Fruit fly (Drosophila melanogaster) whole organism, embryonic: Measurements from ENCODE around the gene cher.

Experiments
- Atf-2 ChIP-seq: fragments of 200-800 bp; sonication (Bioruptor generic); optimal IDR thresholded peaks from 2 replicates; lab custom pipeline; 2016; ENCODE audit warnings: missing biosample characterization, missing genetic modification characterization
- CG10209 ChIP-seq: fragments of 200-800 bp; sonication (Bioruptor generic); optimal IDR thresholded peaks from 3 replicates; lab custom pipeline; 2017; ENCODE audit warnings: missing biosample characterization, mild to moderate bottlenecking, missing genetic modification characterization, missing genetic modification reagents
- CG13424 ChIP-seq: fragments of 200-800 bp; sonication (Bioruptor generic); optimal IDR thresholded peaks from 2 replicates; lab custom pipeline; 2019; ENCODE audit warnings: missing biosample characterization, mild to moderate bottlenecking, missing genetic modification characterization, moderate library complexity
- CG13894 ChIP-seq: fragments of 200-800 bp; sonication (Bioruptor generic); optimal IDR thresholded peaks from 3 replicates; lab custom pipeline; 2018; ENCODE audit warnings: missing biosample characterization, mild to moderate bottlenecking, missing genetic modification characterization, moderate library complexity
- CG14014 ChIP-seq: fragments of 200-800 bp; sonication (Bioruptor generic); IDR thresholded peaks from 2 replicates; pipeline ENCODE4 v1.3.6; 2022; ENCODE audit warnings: missing biosample characterization, missing genetic modification characterization
- CG1602 ChIP-seq: fragments of 200-800 bp; sonication (Bioruptor generic); optimal IDR thresholded peaks from 3 replicates; lab custom pipeline; 2016; ENCODE audit warnings: missing biosample characterization, missing genetic modification characterization
- CG17328 ChIP-seq: fragments of 200-800 bp; sonication (Bioruptor generic); IDR thresholded peaks from 2 replicates; pipeline ENCODE4 v1.3.6; 2022; ENCODE audit warnings: missing biosample characterization, missing genetic modification characterization
- CG1792 ChIP-seq: fragments of 200-800 bp; sonication (Bioruptor generic); optimal IDR thresholded peaks from 2 replicates; lab custom pipeline; 2016; ENCODE audit warnings: missing biosample characterization, missing genetic modification characterization
- CG18011 ChIP-seq: fragments of 200-800 bp; sonication (Bioruptor generic); optimal IDR thresholded peaks from 2 replicates; lab custom pipeline; 2017; ENCODE audit warnings: missing biosample characterization, missing genetic modification characterization, mild to moderate bottlenecking, moderate library complexity, missing genotype
- CG2202 ChIP-seq: fragments of 200-800 bp; sonication (Bioruptor generic); optimal IDR thresholded peaks from 2 replicates; lab custom pipeline; 2018; ENCODE audit warnings: missing biosample characterization, mild to moderate bottlenecking, missing genetic modification characterization
- CG30020 ChIP-seq: fragments of 200-800 bp; optimal IDR thresholded peaks from 2 replicates; lab custom pipeline; 2019; ENCODE audit warnings: missing biosample characterization, mild to moderate bottlenecking, missing genetic modification characterization, moderate library complexity
- CG30403 ChIP-seq: fragments of 200-800 bp; sonication (Bioruptor generic); optimal IDR thresholded peaks from 3 replicates; lab custom pipeline; 2016; ENCODE audit warnings: missing biosample characterization, missing genetic modification characterization
- CG3065 ChIP-seq: fragments of 200-800 bp; sonication (Bioruptor generic); optimal IDR thresholded peaks from 2 replicates; lab custom pipeline; 2016; ENCODE audit warnings: missing biosample characterization, missing genetic modification characterization
- CG31441 ChIP-seq: fragments of 200-800 bp; sonication (Bioruptor generic); IDR thresholded peaks from 2 replicates; pipeline ENCODE4 v1.3.6; 2022; ENCODE audit warnings: missing biosample characterization, missing genetic modification characterization
- CG4424 ChIP-seq: fragments of 200-800 bp; sonication (Bioruptor generic); optimal IDR thresholded peaks from 3 replicates; lab custom pipeline; 2016; ENCODE audit warnings: missing biosample characterization, missing genetic modification characterization
- CG6654 ChIP-seq: fragments of 200-800 bp; sonication (Bioruptor generic); optimal IDR thresholded peaks from 2 replicates; lab custom pipeline; 2017; ENCODE audit warnings: missing biosample characterization, mild to moderate bottlenecking, missing genetic modification characterization
- CG6689 ChIP-seq: fragments of 200-800 bp; sonication (Bioruptor generic); IDR thresholded peaks from 2 replicates; pipeline ENCODE4 v1.3.6; 2022; ENCODE audit warnings: missing biosample characterization, missing genetic modification characterization
- CG6854 ChIP-seq: fragments of 200-800 bp; sonication (Bioruptor generic); optimal IDR thresholded peaks from 3 replicates; lab custom pipeline; 2017; ENCODE audit warnings: missing biosample characterization, mild to moderate bottlenecking, missing genetic modification characterization
- CG7372 ChIP-seq: fragments of 200-800 bp; sonication (Bioruptor generic); IDR thresholded peaks from 2 replicates; pipeline ENCODE4 v1.3.6; 2022; ENCODE audit warnings: missing biosample characterization, missing genetic modification characterization
- CG7987 ChIP-seq: fragments of 200-800 bp; sonication (Bioruptor generic); optimal IDR thresholded peaks from 2 replicates; lab custom pipeline; 2018; ENCODE audit warnings: missing biosample characterization, mild to moderate bottlenecking, missing genetic modification characterization, moderate library complexity
- CG9215 ChIP-seq: fragments of 200-800 bp; sonication (Bioruptor generic); IDR thresholded peaks from 2 replicates; pipeline ENCODE4 v1.3.6; 2022; ENCODE audit warnings: missing biosample characterization, missing genetic modification characterization
- Doc2 ChIP-seq: fragments of 200-800 bp; sonication (Bioruptor generic); IDR thresholded peaks from 2 replicates; pipeline ENCODE4 v1.3.6; 2022; ENCODE audit warnings: missing biosample characterization, missing genetic modification characterization
- E2f1 ChIP-seq: fragments of 200-800 bp; sonication (Bioruptor generic); IDR thresholded peaks from 2 replicates; pipeline ENCODE4 v1.3.6; 2022; ENCODE audit warnings: missing biosample characterization, missing genetic modification characterization
- Eip74EF ChIP-seq, 2 experiments: fragments of 200-800 bp in 1 of 2; fragments of >200 bp in 1 of 2; sonication (Bioruptor generic) in 1 of 2; optimal IDR thresholded peaks; 2 replicates each; lab custom pipeline; 2017 to 2019; ENCODE audit warnings: missing biosample characterization in 2 of 2, missing genetic modification characterization in 2 of 2, mild to moderate bottlenecking in 1 of 2, moderate library complexity in 1 of 2
- GATAe ChIP-seq: fragments of 200-800 bp; sonication (Bioruptor generic); conservative IDR thresholded peaks from 2 replicates; pipeline ENCODE4 v1.3.6; 2022; ENCODE audit warnings: missing biosample characterization, missing genetic modification characterization
- H2.0 ChIP-seq: fragments of 200-800 bp; sonication (Bioruptor generic); IDR thresholded peaks from 2 replicates; pipeline ENCODE4 v1.3.6; 2022; ENCODE audit warnings: missing biosample characterization, missing genetic modification characterization
- Meics ChIP-seq: fragments of 200-800 bp; sonication (Bioruptor generic); optimal IDR thresholded peaks from 2 replicates; lab custom pipeline; 2017; ENCODE audit warnings: missing biosample characterization, mild to moderate bottlenecking, missing genetic modification characterization
- Ravus ChIP-seq: fragments of 200-800 bp; sonication (Bioruptor generic); IDR thresholded peaks from 2 replicates; pipeline ENCODE4 v1.3.6; 2022; ENCODE audit warnings: missing biosample characterization, missing genetic modification characterization
- Tbp ChIP-seq: fragments of >200 bp; optimal IDR thresholded peaks from 2 replicates; lab custom pipeline; 2018; ENCODE audit warnings: missing biosample characterization, missing genetic modification characterization
- Xbp1 ChIP-seq: fragments of 200-800 bp; sonication (Bioruptor generic); optimal IDR thresholded peaks from 3 replicates; lab custom pipeline; 2016; ENCODE audit warnings: missing biosample characterization, mild to moderate bottlenecking, missing genetic modification characterization
- al ChIP-seq: fragments of 200-800 bp; sonication (Bioruptor generic); IDR thresholded peaks from 2 replicates; pipeline ENCODE4 v1.3.6; 2022; ENCODE audit warnings: missing biosample characterization, missing genetic modification characterization
- ash1 ChIP-seq: fragments of 200-800 bp; sonication (Bioruptor generic); optimal IDR thresholded peaks from 2 replicates; lab custom pipeline; 2018; ENCODE audit warnings: missing biosample characterization, mild to moderate bottlenecking, missing genetic modification characterization
- chm ChIP-seq: fragments of 200-800 bp; sonication (Bioruptor generic); IDR thresholded peaks from 2 replicates; pipeline ENCODE4 v1.3.6; 2022; ENCODE audit warnings: missing biosample characterization, missing genetic modification characterization
- crc ChIP-seq: fragments of 200-800 bp; sonication (Bioruptor generic); optimal IDR thresholded peaks from 2 replicates; lab custom pipeline; 2016; ENCODE audit warnings: missing biosample characterization, missing genetic modification characterization
- crp ChIP-seq, 2 experiments: fragments of 200-800 bp; sonication (Bioruptor generic); optimal IDR thresholded peaks; 2 replicates in 1 of 2; 3 replicates in 1 of 2; lab custom pipeline; 2017; ENCODE audit warnings: missing biosample characterization in 2 of 2, missing genetic modification characterization in 2 of 2, mild to moderate bottlenecking in 1 of 2, moderate library complexity in 1 of 2
- dimm ChIP-seq: fragments of 200-800 bp; sonication (Bioruptor generic); IDR thresholded peaks from 2 replicates; pipeline ENCODE4 v1.3.6; 2022; ENCODE audit warnings: missing biosample characterization, missing genetic modification characterization
- dmrt11E ChIP-seq: fragments of 200-800 bp; sonication (Bioruptor generic); optimal IDR thresholded peaks from 3 replicates; lab custom pipeline; 2018; ENCODE audit warnings: missing biosample characterization, mild to moderate bottlenecking, missing genetic modification characterization, moderate library complexity
- hb ChIP-seq: fragments of 200-800 bp; sonication (Bioruptor generic); IDR thresholded peaks from 3 replicates; pipeline ENCODE4 v1.3.6; 2022; ENCODE audit warnings: missing biosample characterization, missing genetic modification characterization; ENCODE audit not compliant: partially characterized antibody
- hbn ChIP-seq: fragments of 200-800 bp; sonication (Bioruptor generic); IDR thresholded peaks from 2 replicates; pipeline ENCODE4 v1.3.6; 2022; ENCODE audit warnings: missing biosample characterization, missing genetic modification characterization; ENCODE audit not compliant: partially characterized antibody
- ind ChIP-seq: fragments of 200-800 bp; sonication (Bioruptor generic); optimal IDR thresholded peaks from 3 replicates; lab custom pipeline; 2016; ENCODE audit warnings: missing biosample characterization, missing genetic modification characterization
- lilli ChIP-seq: fragments of 200-800 bp; sonication (Bioruptor generic); optimal IDR thresholded peaks from 3 replicates; lab custom pipeline; 2016; ENCODE audit warnings: missing biosample characterization, missing genetic modification characterization
- luna ChIP-seq: fragments of 200-800 bp; sonication (Bioruptor generic); optimal IDR thresholded peaks from 2 replicates; lab custom pipeline; 2016; ENCODE audit warnings: missing biosample characterization, missing genetic modification characterization
- nmo ChIP-seq: fragments of 200-800 bp; sonication (Bioruptor generic); optimal IDR thresholded peaks from 2 replicates; lab custom pipeline; 2018; ENCODE audit warnings: missing biosample characterization, mild to moderate bottlenecking, missing genetic modification characterization, moderate library complexity
- peb ChIP-seq: fragments of 200-800 bp; sonication (Bioruptor generic); IDR thresholded peaks from 2 replicates; pipeline ENCODE4 v1.3.6; 2022; ENCODE audit warnings: missing biosample characterization, missing genetic modification characterization
- salm ChIP-seq: fragments of 200-800 bp; sonication (Bioruptor generic); optimal IDR thresholded peaks from 2 replicates; lab custom pipeline; 2018; ENCODE audit warnings: missing biosample characterization, mild to moderate bottlenecking, missing genetic modification characterization
- sens-2 ChIP-seq: fragments of 200-800 bp; sonication (Bioruptor generic); IDR thresholded peaks from 2 replicates; pipeline ENCODE4 v1.3.6; 2022; ENCODE audit warnings: missing biosample characterization, missing genetic modification characterization
- tin ChIP-seq: fragments of 200-800 bp; sonication (Bioruptor generic); optimal IDR thresholded peaks from 3 replicates; lab custom pipeline; 2016; ENCODE audit warnings: missing biosample characterization, missing genetic modification characterization
- tx ChIP-seq: fragments of 200-800 bp; sonication (Bioruptor generic); optimal IDR thresholded peaks from 2 replicates; lab custom pipeline; 2016; ENCODE audit warnings: missing biosample characterization, missing genetic modification characterization
- wor ChIP-seq: fragments of 200-800 bp; sonication (Bioruptor generic); IDR thresholded peaks from 2 replicates; pipeline ENCODE4 v1.3.6; 2022; ENCODE audit warnings: missing biosample characterization, missing genetic modification characterization
- zen ChIP-seq: fragments of 200-800 bp; sonication (Bioruptor generic); optimal IDR thresholded peaks from 3 replicates; lab custom pipeline; 2018; ENCODE audit warnings: missing biosample characterization, mild to moderate bottlenecking, missing genetic modification characterization, moderate library complexity

cher gene

DNA sequence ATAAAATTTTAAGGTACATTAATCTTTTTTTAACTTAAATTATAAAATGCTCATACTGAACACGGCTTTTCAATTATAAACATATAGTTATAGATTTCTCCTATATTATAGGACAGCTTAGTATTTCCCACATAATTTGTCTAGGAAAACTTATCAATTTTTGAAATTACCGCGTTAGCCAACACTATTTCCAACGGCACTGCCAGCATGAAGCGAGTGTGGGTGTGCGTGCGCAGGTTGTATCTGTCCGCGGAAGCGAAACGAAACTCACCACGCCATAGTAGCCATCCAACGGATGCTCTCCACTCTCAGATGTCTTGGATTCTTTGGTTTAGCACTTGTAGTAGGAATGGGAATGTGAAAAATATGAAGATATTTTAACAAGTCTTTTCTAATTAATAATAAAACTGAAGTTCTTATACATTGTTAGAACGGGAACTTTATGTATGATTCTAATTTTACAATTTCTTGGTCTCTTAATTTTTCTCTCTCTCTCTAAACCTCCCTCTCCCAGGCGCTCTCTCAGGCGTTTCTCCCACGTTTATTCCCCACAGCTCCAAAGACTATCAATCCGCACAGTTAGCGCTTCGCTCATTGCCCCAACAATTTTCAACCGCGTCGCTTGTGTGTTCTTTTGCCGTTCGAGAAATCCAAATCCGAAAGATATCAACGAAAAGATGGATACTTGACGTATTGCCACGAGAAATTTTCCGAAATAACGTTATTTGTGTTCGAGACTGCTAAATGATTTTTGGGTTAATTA lies 71.6 kb downstream of the cher start, which contains the start of gene Dad (continued):
- TF ChIP-seq CG9215 (GFP tag; lab: Robert Waterston, UW), result peak; percentile 98
- no peak for TF ChIP-seq zen (tag; lab: Kevin White, UChicago)
- TF ChIP-seq Xbp1 (GFP tag; lab: Kevin White, UChicago), result no peak
- no peak for TF ChIP-seq CG1602
- TF ChIP-seq tx (GFP tag; lab: Kevin White, UChicago), result no peak
- TF ChIP-seq ind (GFP tag; lab: Kevin White, UChicago), result no peak
- peak; percentile 2 for TF ChIP-seq CG13424 (tag; lab: Kevin White, UChicago)
- TF ChIP-seq E2f1 (GFP tag; lab: Robert Waterston, UW), result no peak
- peak; percentile 30 for TF ChIP-seq salm (tag; lab: Kevin White, UChicago)
- no peak for TF ChIP-seq CG31441 (GFP tag; lab: Robert Waterston, UW)
- TF ChIP-seq CG6654 (GFP tag; lab: Kevin White, UChicago), result no peak
- no peak for TF ChIP-seq al (GFP tag; lab: Robert Waterston, UW)
- peak; percentile 16; the same call in 1 of the 2 replicates for TF ChIP-seq hbn (GFP tag; lab: Robert Waterston, UW)
- TF ChIP-seq nmo, result no peak
- TF ChIP-seq CG14014, result peak; percentile 14; the same call in 1 of the 2 replicates
- no peak for TF ChIP-seq CG17328
- TF ChIP-seq CG1792, result no peak
- no peak for TF ChIP-seq CG10209
- TF ChIP-seq crp (GFP tag; optimal IDR thresholded peaks at IDR 0.05; lab: Kevin White, UChicago), result no peak
- TF ChIP-seq CG30403 (GFP tag; lab: Kevin White, UChicago), result no peak
- no peak for TF ChIP-seq CG30020
- no peak for TF ChIP-seq wor (GFP tag; lab: Robert Waterston, UW)
- TF ChIP-seq dmrt11E (tag; lab: Kevin White, UChicago), result no peak
- peak in 1 of 2 experiments; percentile 65 for TF ChIP-seq Eip74EF (GFP tag; optimal IDR thresholded peaks at IDR 0.05; lab: Kevin White, UChicago)
- TF ChIP-seq CG3065, result no peak
- no peak for TF ChIP-seq tin (GFP tag; lab: Kevin White, UChicago)
- no peak for TF ChIP-seq Tbp (GFP tag; lab: Kevin White, UChicago)
- no peak for TF ChIP-seq luna (GFP tag; lab: Kevin White, UChicago)
- no peak for TF ChIP-seq CG7372
- peak; percentile 67 for TF ChIP-seq CG7987 (GFP tag; lab: Kevin White, UChicago)
- no peak for TF ChIP-seq CG6689
- TF ChIP-seq lilli, result peak; percentile 17
- no peak for TF ChIP-seq GATAe
- TF ChIP-seq Atf-2 (GFP tag; lab: Kevin White, UChicago), result no peak
- TF ChIP-seq Doc2 (GFP tag; lab: Robert Waterston, UW), result no peak
- TF ChIP-seq hb, result no peak
- TF ChIP-seq dimm (GFP tag; lab: Robert Waterston, UW), result no peak
- TF ChIP-seq H2.0 (GFP tag; lab: Robert Waterston, UW), result no peak
- no peak for TF ChIP-seq sens-2 (GFP tag; lab: Robert Waterston, UW)
- no peak for TF ChIP-seq CG6854 (GFP tag; lab: Kevin White, UChicago)
- TF ChIP-seq Ravus (GFP tag; lab: Robert Waterston, UW), result no peak
- TF ChIP-seq ash1 (GFP tag; lab: Kevin White, UChicago), result peak; percentile 82
- TF ChIP-seq CG13894 (tag; lab: Kevin White, UChicago), result peak; percentile 10
- peak; percentile 83 for TF ChIP-seq chm (GFP tag; lab: Robert Waterston, UW)
- TF ChIP-seq peb (GFP tag; lab: Robert Waterston, UW), result no peak
- TF ChIP-seq CG2202 (tag; lab: Kevin White, UChicago), result peak; percentile 10
- no peak for TF ChIP-seq Meics (GFP tag; lab: Kevin White, UChicago)
- TF ChIP-seq CG18011 (GFP tag; lab: Kevin White, UChicago), result no peak
- TF ChIP-seq crc (GFP tag; lab: Kevin White, UChicago), result no peak
- TF ChIP-seq CG4424, result no peak
